Worm (Caenorhabditis elegans) whole organism, early embryonic: ENCODE measurements around the gene K01D12.20.

Experiments
- B0310.2 ChIP-seq: sonication (generic microtip); optimal IDR thresholded peaks from 2 replicates; lab custom pipeline; 2016; ENCODE audit warnings: mild to moderate bottlenecking, missing genetic modification characterization, missing compliant biosample characterization
- F13C5.2 ChIP-seq: sonication (generic microtip); optimal IDR thresholded peaks from 2 replicates; lab custom pipeline; 2017; ENCODE audit warnings: mild to moderate bottlenecking, missing genetic modification characterization, inconsistent platforms, missing compliant biosample characterization
- ama-1 ChIP-seq: fragments of 150-350 bp; optimal IDR thresholded peaks from 2 replicates; lab custom pipeline; 2014
- ceh-13 ChIP-seq: fragments of 200-800 bp; sonication (Bioruptor generic); optimal IDR thresholded peaks from 2 replicates; lab custom pipeline; 2018; ENCODE audit warnings: mild to moderate bottlenecking, missing genetic modification characterization, missing compliant biosample characterization
- ceh-36 ChIP-seq: sonication (generic microtip); optimal IDR thresholded peaks from 2 replicates; lab custom pipeline; 2016; ENCODE audit warnings: missing genetic modification characterization, inconsistent platforms, missing compliant biosample characterization
- flt-1 ChIP-seq: fragments of 200-800 bp; sonication (Bioruptor generic); IDR thresholded peaks from 2 replicates; pipeline ENCODE4 v1.3.6; 2022; ENCODE audit warnings: missing genetic modification characterization, missing compliant biosample characterization
- hmbx-1 ChIP-seq: sonication (generic microtip); optimal IDR thresholded peaks from 2 replicates; lab custom pipeline; 2016; ENCODE audit warnings: mild to moderate bottlenecking, missing genetic modification characterization, missing compliant biosample characterization
- hmg-4 ChIP-seq: fragments of 200-800 bp; sonication (Bioruptor generic); optimal IDR thresholded peaks from 2 replicates; lab custom pipeline; 2018; ENCODE audit warnings: mild to moderate bottlenecking, missing genetic modification characterization, missing compliant biosample characterization
- pes-1 ChIP-seq: fragments of 200-800 bp; sonication (Bioruptor generic); IDR thresholded peaks from 2 replicates; pipeline ENCODE4 v1.3.6; 2022; ENCODE audit warnings: missing genetic modification reagents, missing genetic modification characterization, missing compliant biosample characterization
- scrt-1 ChIP-seq: fragments of 200-800 bp; sonication (Bioruptor generic); IDR thresholded peaks from 2 replicates; pipeline ENCODE4 v1.3.6; 2022; ENCODE audit warnings: missing genetic modification characterization, missing compliant biosample characterization
- tra-4 ChIP-seq: sonication (generic microtip); optimal IDR thresholded peaks from 2 replicates; lab custom pipeline; 2017; ENCODE audit warnings: missing genetic modification characterization, missing compliant biosample characterization

ce11 chrV:12441420-12441819, 40.8 kb upstream of the K01D12.20 start, which contains the start of gene pals-37:
- TF ChIP-seq tra-4 (tag; lab: Kevin White, UChicago) (no peak), hmg-4 (GFP tag; lab: Kevin White, UChicago) (no peak), ama-1 (lab: Kevin White, UChicago) (no peak), ceh-13 (GFP tag; lab: Kevin White, UChicago) (no peak), pes-1 (GFP tag; lab: Robert Waterston, UW) (no peak), B0310.2 (tag; lab: Kevin White, UChicago) (no peak), F13C5.2 (tag; lab: Kevin White, UChicago) (no peak), flt-1 (GFP tag; lab: Robert Waterston, UW) (no peak), scrt-1 (GFP tag; lab: Robert Waterston, UW) (no peak), hmbx-1 (tag; lab: Kevin White, UChicago) (no peak), ceh-36 (tag; lab: Kevin White, UChicago) (no peak)
